Worm (Caenorhabditis elegans): ENCODE measurements around the gene R08C7.8.

ce11 chrIV:4411311-4411947 lies 22.9 kb downstream of the R08C7.8 start:
- TF ChIP-seq zip-5 (tag; optimal IDR thresholded peaks at IDR 0.05) (no peak), pros-1 (tag; optimal IDR thresholded peaks at IDR 0.05) (no peak), F13H6.1 (tag; optimal IDR thresholded peaks at IDR 0.05) (no peak), ttx-3 (tag; optimal IDR thresholded peaks at IDR 0.05) (no peak)

All from whole organism, late embryonic.